Worm (Caenorhabditis elegans) whole organism, L4 larva: Measurements from ENCODE around the gene ZK643.5.

Experiments
- D1046.2 ChIP-seq: fragments of 200-800 bp; sonication (Bioruptor generic); IDR thresholded peaks from 2 replicates; pipeline ENCODE4 v1.3.6; 2022; ENCODE audit warnings: missing genetic modification characterization, missing compliant biosample characterization
- dve-1 ChIP-seq: sonication (generic microtip); optimal IDR thresholded peaks from 2 replicates; lab custom pipeline; 2017; ENCODE audit warnings: antibody characterized with exemption, mild to moderate bottlenecking, missing genetic modification characterization, missing compliant biosample characterization; ENCODE audit not compliant: insufficient read depth
- lin-1 ChIP-seq: fragments of 200-800 bp; sonication (Bioruptor generic); IDR thresholded peaks from 2 replicates; pipeline ENCODE4 v1.3.6; 2022; ENCODE audit warnings: missing genetic modification reagents, missing genetic modification characterization, missing compliant biosample characterization
- lin-15B ChIP-seq: fragments of 150-350 bp; sonication (generic microtip); optimal IDR thresholded peaks from 3 replicates; lab custom pipeline; 2014; ENCODE audit warnings: missing biosample characterization, missing genetic modification characterization
- pqm-1 ChIP-seq: sonication (generic microtip); optimal IDR thresholded peaks from 2 replicates; lab custom pipeline; 2017; ENCODE audit warnings: missing biosample characterization, missing genetic modification characterization

DNA sequence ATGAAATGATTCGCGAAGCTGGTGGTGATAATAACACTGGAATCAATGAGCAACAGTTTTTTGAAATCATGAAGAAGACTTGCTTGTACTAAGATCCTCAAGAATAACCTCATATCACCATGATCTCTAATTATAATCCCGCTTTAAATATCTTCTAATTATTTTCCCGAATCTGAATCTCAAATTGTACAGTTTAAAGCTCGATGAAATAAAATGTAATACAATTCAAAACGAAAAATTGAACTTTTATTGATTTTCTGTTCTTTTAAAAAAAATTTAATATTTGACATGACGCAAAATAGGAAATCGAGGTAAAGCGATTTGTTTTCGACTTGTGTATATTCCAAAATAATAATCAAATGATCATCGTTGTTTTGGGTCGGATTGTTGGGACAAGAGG is 18.8 kb upstream of the ZK643.5 start:
- TF ChIP-seq lin-1 (GFP tag; lab: Robert Waterston, UW) (no peak), D1046.2 (GFP tag; lab: Robert Waterston, UW) (no peak), dve-1 (peak; percentile 17), pqm-1 (no peak), lin-15B (tag; lab: Kevin White, UChicago) (no peak)
